Worm (Caenorhabditis elegans) whole organism, early embryonic: ENCODE results near the gene Y56A3A.30.

Source experiments
- B0310.2 ChIP-seq: sonication (generic microtip); optimal IDR thresholded peaks from 2 replicates; lab custom pipeline; 2016; ENCODE audit warnings: mild to moderate bottlenecking, missing genetic modification characterization, missing compliant biosample characterization
- ama-1 ChIP-seq: fragments of 150-350 bp; optimal IDR thresholded peaks from 2 replicates; lab custom pipeline; 2014
- ceh-13 ChIP-seq: fragments of 200-800 bp; sonication (Bioruptor generic); optimal IDR thresholded peaks from 2 replicates; lab custom pipeline; 2018; ENCODE audit warnings: mild to moderate bottlenecking, missing genetic modification characterization, missing compliant biosample characterization
- ceh-36 ChIP-seq: sonication (generic microtip); optimal IDR thresholded peaks from 2 replicates; lab custom pipeline; 2016; ENCODE audit warnings: missing genetic modification characterization, inconsistent platforms, missing compliant biosample characterization
- ets-7 ChIP-seq: sonication (generic microtip); optimal IDR thresholded peaks from 2 replicates; lab custom pipeline; 2016; ENCODE audit warnings: missing genotype, missing genetic modification characterization, missing compliant biosample characterization
- flt-1 ChIP-seq: fragments of 200-800 bp; sonication (Bioruptor generic); IDR thresholded peaks from 2 replicates; pipeline ENCODE4 v1.3.6; 2022; ENCODE audit warnings: missing genetic modification characterization, missing compliant biosample characterization
- hmg-4 ChIP-seq: fragments of 200-800 bp; sonication (Bioruptor generic); optimal IDR thresholded peaks from 2 replicates; lab custom pipeline; 2018; ENCODE audit warnings: mild to moderate bottlenecking, missing genetic modification characterization, missing compliant biosample characterization
- hnd-1 ChIP-seq: sonication (generic microtip); optimal IDR thresholded peaks from 2 replicates; lab custom pipeline; 2016; ENCODE audit warnings: missing genetic modification characterization, missing compliant biosample characterization
- pes-1 ChIP-seq: fragments of 200-800 bp; sonication (Bioruptor generic); IDR thresholded peaks from 2 replicates; pipeline ENCODE4 v1.3.6; 2022; ENCODE audit warnings: missing genetic modification reagents, missing genetic modification characterization, missing compliant biosample characterization
- scrt-1 ChIP-seq: fragments of 200-800 bp; sonication (Bioruptor generic); IDR thresholded peaks from 2 replicates; pipeline ENCODE4 v1.3.6; 2022; ENCODE audit warnings: missing genetic modification characterization, missing compliant biosample characterization
- tra-4 ChIP-seq: sonication (generic microtip); optimal IDR thresholded peaks from 2 replicates; lab custom pipeline; 2017; ENCODE audit warnings: missing genetic modification characterization, missing compliant biosample characterization

- TF ChIP-seq B0310.2 (tag; lab: Kevin White, UChicago) (no peak), ets-7 (tag; lab: Kevin White, UChicago) (no peak), ama-1 (no peak), tra-4 (no peak), flt-1 (GFP tag; lab: Robert Waterston, UW) (no peak), scrt-1 (GFP tag; lab: Robert Waterston, UW) (no peak), hnd-1 (tag; lab: Kevin White, UChicago) (no peak), ceh-36 (tag; lab: Kevin White, UChicago) (no peak), hmg-4 (GFP tag; lab: Kevin White, UChicago) (peak; percentile 8), ceh-13 (no peak), pes-1 (GFP tag; lab: Robert Waterston, UW) (no peak)
Observed at ce11 chrIII:11936668-11937276, 42.1 kb downstream of the Y56A3A.30 start.
